Fruit fly (Drosophila melanogaster): ENCODE results near the gene tal-AA.
A peak's percentile ranks its signal among the peaks of the same experiment; 100 is the strongest.

tal-AA gene

DNA sequence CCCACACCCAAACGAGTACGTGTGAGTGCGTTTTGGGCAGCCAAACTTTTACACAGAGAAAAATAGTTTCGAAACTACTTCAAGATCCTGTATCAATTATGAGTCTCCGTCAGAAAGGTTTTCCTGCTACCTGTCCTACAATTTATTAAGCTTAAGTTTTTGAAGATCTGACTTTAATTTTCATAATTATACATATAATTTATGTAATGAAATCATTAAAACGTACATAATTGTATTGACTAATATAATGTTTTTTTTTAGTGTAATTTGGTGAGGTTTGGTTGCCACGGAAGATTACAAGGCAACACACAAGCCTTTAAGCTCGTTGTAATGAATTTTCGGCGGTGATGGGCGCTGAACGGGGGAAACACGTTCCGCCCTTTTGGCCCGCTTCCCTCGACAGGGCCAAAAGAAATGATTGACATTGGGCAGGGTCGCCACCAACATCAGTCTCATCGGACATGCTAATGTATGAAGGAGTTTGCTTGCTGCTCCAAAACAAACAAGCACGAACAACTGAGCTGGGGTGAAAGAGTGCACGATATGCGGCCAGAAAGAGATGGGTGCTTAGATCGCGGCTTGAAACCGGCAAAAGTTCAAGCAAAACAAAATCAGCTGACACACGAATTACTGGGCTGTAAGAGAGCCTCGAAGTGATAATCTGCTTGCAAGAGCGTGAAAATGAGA lies 18.8 kb upstream of the tal-AA start (continued):
- TF ChIP-seq Myb (GFP tag; optimal IDR thresholded peaks at IDR 0.05) (no peak), sim (GFP tag; IDR thresholded peaks at IDR 0.05) (no peak), Dip3 (GFP tag; optimal IDR thresholded peaks at IDR 0.05) (no peak), slou (GFP tag; optimal IDR thresholded peaks at IDR 0.05) (no peak), grau (tag; optimal IDR thresholded peaks at IDR 0.05) (peak; percentile 73), Blimp-1 (GFP tag; optimal IDR thresholded peaks at IDR 0.05) (peak; percentile 82), nmo (GFP tag; optimal IDR thresholded peaks at IDR 0.05) (peak; percentile 87), B-H2 (GFP tag; optimal IDR thresholded peaks at IDR 0.05) (no peak), CG4404 (GFP tag; IDR thresholded peaks at IDR 0.05) (no peak), Hr51 (GFP tag; optimal IDR thresholded peaks at IDR 0.05) (peak in 1 of 2 experiments; percentile 74), CG42726 (GFP tag; IDR thresholded peaks at IDR 0.05; ENCODE audit: partially characterized antibody) (no peak), CG31224 (GFP tag; IDR thresholded peaks at IDR 0.05) (no peak), BEAF-32 (GFP tag; optimal IDR thresholded peaks at IDR 0.05) (no peak), ssp (GFP tag; IDR thresholded peaks at IDR 0.05) (peak; percentile 51; the same call in 1 of the 2 replicates), Hmx (GFP tag; optimal IDR thresholded peaks at IDR 0.05) (no peak), CG9437 (GFP tag; optimal IDR thresholded peaks at IDR 0.05) (peak; percentile 54), C15 (GFP tag; IDR thresholded peaks at IDR 0.05) (no peak), CG2199 (GFP tag; IDR thresholded peaks at IDR 0.05) (no peak), br (optimal IDR thresholded peaks at IDR 0.05) (no peak), yki (optimal IDR thresholded peaks at IDR 0.05) (no peak), dati (GFP tag; IDR thresholded peaks at IDR 0.05) (no peak), CG4282 (GFP tag; optimal IDR thresholded peaks at IDR 0.05) (no peak), tup (GFP tag; optimal IDR thresholded peaks at IDR 0.05) (no peak), Camta (GFP tag; optimal IDR thresholded peaks at IDR 0.05) (no peak), CG14441 (GFP tag; IDR thresholded peaks at IDR 0.05) (no peak), CG7556 (GFP tag; optimal IDR thresholded peaks at IDR 0.05) (peak; percentile 71), Hr39 (optimal IDR thresholded peaks at IDR 0.05) (no peak), CG1602 (GFP tag; optimal IDR thresholded peaks at IDR 0.05) (peak; percentile 72), CG12391 (tag; optimal IDR thresholded peaks at IDR 0.05) (peak; percentile 79), CG8290 (GFP tag; optimal IDR thresholded peaks at IDR 0.05) (no peak), CG8290 (tag; optimal IDR thresholded peaks at IDR 0.05) (no peak), CG13296 (GFP tag; optimal IDR thresholded peaks at IDR 0.05) (peak; percentile 20), chif (GFP tag; optimal IDR thresholded peaks at IDR 0.05) (peak in 1 of 2 experiments; percentile 5), CoRest (tag; optimal IDR thresholded peaks at IDR 0.05) (peak; percentile 74), peb (GFP tag; IDR thresholded peaks at IDR 0.05) (peak; percentile 37; the same call in 1 of the 2 replicates), danr (GFP tag; IDR thresholded peaks at IDR 0.05) (0 out of 2 replicates have a peak, but pooled peaks have one; percentile 18), HLH54F (GFP tag; optimal IDR thresholded peaks at IDR 0.05) (no peak), GATAe (GFP tag; conservative IDR thresholded peaks at IDR 0.05) (no peak), CG18764 (GFP tag; optimal IDR thresholded peaks at IDR 0.05) (peak; percentile 33), cg (GFP tag; optimal IDR thresholded peaks at IDR 0.05) (no peak), Oli (tag; optimal IDR thresholded peaks at IDR 0.05) (peak; percentile 84), CG10654 (GFP tag; optimal IDR thresholded peaks at IDR 0.05) (peak; percentile 38), vnd (GFP tag; IDR thresholded peaks at IDR 0.05; ENCODE audit: partially characterized antibody) (no peak), hbn (GFP tag; IDR thresholded peaks at IDR 0.05; ENCODE audit: partially characterized antibody) (no peak), Lhr (GFP tag; optimal IDR thresholded peaks at IDR 0.05) (peak; percentile 64), HHEX (GFP tag; optimal IDR thresholded peaks at IDR 0.05) (peak; percentile 25), Lim3 (GFP tag; IDR thresholded peaks at IDR 0.05) (no peak), CG7372 (GFP tag; IDR thresholded peaks at IDR 0.05) (no peak), eyg (GFP tag; optimal IDR thresholded peaks at IDR 0.05) (no peak), CG17568 (GFP tag; optimal IDR thresholded peaks at IDR 0.05) (peak; percentile 53), Lpt (GFP tag; optimal IDR thresholded peaks at IDR 0.05) (no peak), CG6175 (GFP tag; IDR thresholded peaks at IDR 0.05) (no peak)
